Worm (Caenorhabditis elegans): ENCODE data around the gene mans-2.

The mans-2 gene

ce11 chrV:11978179-11978578, 7.1 kb downstream of the mans-2 start, which contains the start of gene mif-2 (continued):
- TF ChIP-seq akir-1 (GFP tag; optimal IDR thresholded peaks at IDR 0.05): no peak
- TF ChIP-seq hrde-1 (tag; optimal IDR thresholded peaks at IDR 0.05; ENCODE audit: borderline replicate concordance): no peak
- TF ChIP-seq him-1 (tag; optimal IDR thresholded peaks at IDR 0.05): peak; percentile 14
- TF ChIP-seq nhr-80 (tag; optimal IDR thresholded peaks at IDR 0.05): no peak
- peak; percentile 19 for TF ChIP-seq F49E8.2 (tag; optimal IDR thresholded peaks at IDR 0.05; ENCODE audit: insufficient read depth)

DNA sequence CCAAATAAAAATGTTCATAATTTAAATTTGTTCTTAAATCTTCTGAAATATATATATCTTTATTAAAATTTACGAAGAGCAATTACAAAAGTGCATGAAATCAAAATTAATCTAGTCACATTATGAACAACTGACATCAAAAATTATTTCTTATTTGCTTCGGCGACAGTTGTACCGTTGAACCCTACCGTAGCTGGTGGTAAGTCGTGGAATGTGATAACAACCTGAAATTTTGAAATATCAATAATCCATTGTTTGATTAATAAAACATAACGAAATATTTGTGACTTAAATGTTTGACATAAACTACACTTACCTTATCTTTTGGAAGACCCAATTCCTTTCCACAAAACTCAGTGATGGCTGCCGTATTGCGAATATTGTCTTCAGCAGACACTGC, 8.6 kb downstream of the mans-2 start:
- TF ChIP-seq egl-18 (GFP tag; IDR thresholded peaks at IDR 0.05) (no peak), Y67H2A.10 (GFP tag; conservative IDR thresholded peaks at IDR 0.05) (no peak), nhr-80 (tag; optimal IDR thresholded peaks at IDR 0.05) (peak; percentile 66), nhr-179 (tag; optimal IDR thresholded peaks at IDR 0.05) (no peak), sptf-2 (GFP tag; optimal IDR thresholded peaks at IDR 0.05) (no peak), Y53F4B.3 (GFP tag; IDR thresholded peaks at IDR 0.05) (no peak), tbp1 (GFP tag; optimal IDR thresholded peaks at IDR 0.05) (peak; percentile 5), nhr-120 (GFP tag; IDR thresholded peaks at IDR 0.05) (no peak), rpc-1 (optimal IDR thresholded peaks at IDR 0.05) (no peak), rpc-1 (tag; optimal IDR thresholded peaks at IDR 0.05) (no peak), let-526 (GFP tag; IDR thresholded peaks at IDR 0.05) (no peak), hlh-12 (tag; optimal IDR thresholded peaks at IDR 0.05) (no peak), zfh-2 (GFP tag; conservative IDR thresholded peaks at IDR 0.05) (no peak), xnd-1 (tag; optimal IDR thresholded peaks at IDR 0.05) (no peak), snpc-4 (GFP tag; optimal IDR thresholded peaks at IDR 0.05) (no peak), snpc-4 (tag; optimal IDR thresholded peaks at IDR 0.05) (peak in 1 of 4 experiments; percentile 9), ekl-4 (GFP tag; IDR thresholded peaks at IDR 0.05) (no peak), cebp-1 (GFP tag; IDR thresholded peaks at IDR 0.05) (no peak), cebp-1 (tag; optimal IDR thresholded peaks at IDR 0.05) (peak; percentile 52), T26A5.8 (tag; optimal IDR thresholded peaks at IDR 0.05) (no peak), ZK185.1 (tag; optimal IDR thresholded peaks at IDR 0.05; ENCODE audit: poor library complexity, severe bottlenecking) (peak; percentile 7), madf-10 (tag; optimal IDR thresholded peaks at IDR 0.05) (peak; percentile 19), hmg-1.2 (GFP tag; IDR thresholded peaks at IDR 0.05) (0 out of 2 replicates have a peak, but pooled peaks have one; percentile 9), zim-3 (tag; optimal IDR thresholded peaks at IDR 0.05) (no peak), egl-44 (GFP tag; IDR thresholded peaks at IDR 0.05) (no peak), pha-4 (tag; optimal IDR thresholded peaks at IDR 0.05) (no peak), B0035.1 (tag; optimal IDR thresholded peaks at IDR 0.05) (no peak), unc-130 (GFP tag; optimal IDR thresholded peaks at IDR 0.05) (no peak), ztf-28 (GFP tag; IDR thresholded peaks at IDR 0.05) (no peak), snpc-1.3 (tag; optimal IDR thresholded peaks at IDR 0.05; ENCODE audit: insufficient read depth) (no peak), dpff-1 (tag; optimal IDR thresholded peaks at IDR 0.05) (no peak)

DNA sequence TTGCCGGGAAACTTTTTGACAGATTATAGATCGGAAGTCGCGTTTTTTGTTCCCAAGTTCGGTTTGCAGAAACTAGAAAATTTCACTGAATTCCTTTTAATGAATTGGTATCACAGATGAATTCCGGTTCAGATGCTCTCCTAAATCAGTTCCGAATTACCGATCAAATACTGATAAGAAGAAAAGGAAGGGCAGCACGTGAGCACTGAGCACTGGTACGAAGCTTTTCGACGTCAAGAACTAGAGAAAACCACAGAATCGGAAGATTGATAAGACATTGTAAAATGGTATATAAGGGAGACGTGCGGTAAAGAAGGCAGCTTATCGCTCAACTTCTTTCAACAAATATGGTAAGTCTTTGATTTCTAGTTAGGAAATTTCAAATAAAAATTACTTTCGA, 10.1 kb downstream of the mans-2 start, which contains the start of gene cpr-1:
Gene cpr-1, plus strand, starts transcription at position 319 of the 400 bp plus-strand sequence.
- TF ChIP-seq let-526 (GFP tag; IDR thresholded peaks at IDR 0.05): no peak
- TF ChIP-seq fkh-3 (tag; optimal IDR thresholded peaks at IDR 0.05): no peak
- TF ChIP-seq egl-44 (GFP tag; IDR thresholded peaks at IDR 0.05): no peak
- peak; percentile 93 for TF ChIP-seq nhr-80 (tag; optimal IDR thresholded peaks at IDR 0.05)
- no peak for TF ChIP-seq F10E7.11 (tag; optimal IDR thresholded peaks at IDR 0.05)
- TF ChIP-seq ceh-91 (GFP tag; IDR thresholded peaks at IDR 0.05): no peak
- TF ChIP-seq snpc-4 (GFP tag; optimal IDR thresholded peaks at IDR 0.05): no peak
- peak in 1 of 4 experiments; percentile 25 for TF ChIP-seq snpc-4 (tag; optimal IDR thresholded peaks at IDR 0.05)
- no peak for TF ChIP-seq F49E8.2 (tag; optimal IDR thresholded peaks at IDR 0.05; ENCODE audit: insufficient read depth)
- TF ChIP-seq ama-1 (optimal IDR thresholded peaks at IDR 0.05): no peak
- TF ChIP-seq ama-1 (GFP tag; optimal IDR thresholded peaks at IDR 0.05): no peak
- TF ChIP-seq bed-1 (GFP tag; IDR thresholded peaks at IDR 0.05): no peak
- TF ChIP-seq egl-18 (GFP tag; IDR thresholded peaks at IDR 0.05): no peak
- TF ChIP-seq F33H1.4 (GFP tag; IDR thresholded peaks at IDR 0.05): no peak
- no peak for TF ChIP-seq akir-1 (GFP tag; optimal IDR thresholded peaks at IDR 0.05)
- TF ChIP-seq ets-4 (GFP tag; optimal IDR thresholded peaks at IDR 0.05): peak; percentile 87
- peak; percentile 59 for TF ChIP-seq ztf-22 (GFP tag; optimal IDR thresholded peaks at IDR 0.05)
- TF ChIP-seq chd-7 (tag; optimal IDR thresholded peaks at IDR 0.05): no peak
- no peak for TF ChIP-seq snpc-1.3 (tag; optimal IDR thresholded peaks at IDR 0.05; ENCODE audit: insufficient read depth)
- TF ChIP-seq bed-2 (GFP tag; IDR thresholded peaks at IDR 0.05): no peak
- no peak for TF ChIP-seq Y79H2A.3 (GFP tag; conservative IDR thresholded peaks at IDR 0.05)
- TF ChIP-seq gei-17 (GFP tag; optimal IDR thresholded peaks at IDR 0.05): no peak
